Fruit fly (Drosophila melanogaster): Measurements from ENCODE around the gene Nbr.

Nbr gene

dm6 chr2L:21158554-21158953 lies 4.3 kb downstream of the Nbr start, which contains the start of the genes Coq3 and Pld3 (continued):
- TF ChIP-seq fd102C (GFP tag; optimal IDR thresholded peaks at IDR 0.05): no peak
- peak; percentile 87 for TF ChIP-seq Xbp1 (GFP tag; optimal IDR thresholded peaks at IDR 0.05)
- TF ChIP-seq dm (GFP tag; optimal IDR thresholded peaks at IDR 0.05): no peak
- no peak for TF ChIP-seq CG11398 (GFP tag; optimal IDR thresholded peaks at IDR 0.05)
- peak; percentile 55 for TF ChIP-seq Bdp1 (GFP tag; optimal IDR thresholded peaks at IDR 0.05)
- no peak for TF ChIP-seq Dll (GFP tag; IDR thresholded peaks at IDR 0.05; ENCODE audit: partially characterized antibody)
- TF ChIP-seq CG8089 (GFP tag; optimal IDR thresholded peaks at IDR 0.05): peak; percentile 39
- peak; percentile 82 for TF ChIP-seq CG6689 (GFP tag; IDR thresholded peaks at IDR 0.05)
- peak; percentile 71 for TF ChIP-seq CG2875 (GFP tag; optimal IDR thresholded peaks at IDR 0.05)
- TF ChIP-seq Fer3 (tag; optimal IDR thresholded peaks at IDR 0.05): peak; percentile 86
- TF ChIP-seq psq (GFP tag; optimal IDR thresholded peaks at IDR 0.05): no peak
- no peak for TF ChIP-seq toy (GFP tag; IDR thresholded peaks at IDR 0.05)
- TF ChIP-seq CG2116 (GFP tag; optimal IDR thresholded peaks at IDR 0.05): peak; percentile 64
- no peak for TF ChIP-seq Eip74EF (GFP tag; optimal IDR thresholded peaks at IDR 0.05)
- peak; percentile 21 for TF ChIP-seq CTCF (GFP tag; optimal IDR thresholded peaks at IDR 0.05)
- no peak for TF ChIP-seq CG9797 (GFP tag; optimal IDR thresholded peaks at IDR 0.05)
- TF ChIP-seq CG4424 (GFP tag; optimal IDR thresholded peaks at IDR 0.05): peak; percentile 82
- no peak for TF ChIP-seq amos (GFP tag; IDR thresholded peaks at IDR 0.05; ENCODE audit: partially characterized antibody)
- peak; percentile 1 for TF ChIP-seq CG9876 (GFP tag; optimal IDR thresholded peaks at IDR 0.05)
- no peak for TF ChIP-seq Sin3A (optimal IDR thresholded peaks at IDR 0.05)
- TF ChIP-seq hth (optimal IDR thresholded peaks at IDR 0.05): no peak
- peak; percentile 7 for TF ChIP-seq CG3163 (GFP tag; optimal IDR thresholded peaks at IDR 0.05)
- peak; percentile 86 for TF ChIP-seq nom (GFP tag; optimal IDR thresholded peaks at IDR 0.05)
- TF ChIP-seq CG18011 (GFP tag; optimal IDR thresholded peaks at IDR 0.05): peak; percentile 76
- TF ChIP-seq CG11247 (GFP tag; IDR thresholded peaks at IDR 0.05): peak; percentile 72; the same call in 1 of the 2 replicates
- TF ChIP-seq ewg (GFP tag; optimal IDR thresholded peaks at IDR 0.05): peak; percentile 54
- peak; percentile 92 for TF ChIP-seq lab (GFP tag; optimal IDR thresholded peaks at IDR 0.05)
- no peak for TF ChIP-seq wor (GFP tag; IDR thresholded peaks at IDR 0.05)
- no peak for TF ChIP-seq eve (GFP tag; optimal IDR thresholded peaks at IDR 0.05)
- TF ChIP-seq CG17359 (tag; optimal IDR thresholded peaks at IDR 0.05): peak; percentile 89
- peak; percentile 69 for TF ChIP-seq CG12942 (GFP tag; optimal IDR thresholded peaks at IDR 0.05)
- no peak for TF ChIP-seq h (optimal IDR thresholded peaks at IDR 0.05)
- TF ChIP-seq CG5953 (GFP tag; IDR thresholded peaks at IDR 0.05): peak; percentile 61; the same call in 1 of the 2 replicates
- peak; percentile 85 for TF ChIP-seq Dbx (GFP tag; IDR thresholded peaks at IDR 0.05)
- peak; percentile 40 for TF ChIP-seq eyg (GFP tag; optimal IDR thresholded peaks at IDR 0.05)
- no peak for TF ChIP-seq gt (GFP tag; IDR thresholded peaks at IDR 0.05)
- TF ChIP-seq Optix (GFP tag; IDR thresholded peaks at IDR 0.05): peak; percentile 74; the same call in 2 of the 3 replicates
- TF ChIP-seq btn (GFP tag; optimal IDR thresholded peaks at IDR 0.05): no peak
- TF ChIP-seq sim (GFP tag; IDR thresholded peaks at IDR 0.05): no peak
- TF ChIP-seq CG2712 (tag; optimal IDR thresholded peaks at IDR 0.05): peak; percentile 88
- peak; percentile 37 for TF ChIP-seq CG10274 (GFP tag; optimal IDR thresholded peaks at IDR 0.05)
- TF ChIP-seq CG12299 (tag; optimal IDR thresholded peaks at IDR 0.05): peak; percentile 57
- no peak for TF ChIP-seq Deaf1 (tag; optimal IDR thresholded peaks at IDR 0.05)
- TF ChIP-seq vnd (GFP tag; IDR thresholded peaks at IDR 0.05; ENCODE audit: partially characterized antibody): no peak
- TF ChIP-seq ftz-f1 (GFP tag; optimal IDR thresholded peaks at IDR 0.05): no peak
- TF ChIP-seq so (GFP tag; IDR thresholded peaks at IDR 0.05): peak; percentile 68; the same call in 2 of the 3 replicates
- TF ChIP-seq Antp (GFP tag; optimal IDR thresholded peaks at IDR 0.05): peak; percentile 61
- TF ChIP-seq CG13894 (tag; optimal IDR thresholded peaks at IDR 0.05): peak; percentile 82
- TF ChIP-seq CG15514 (GFP tag; optimal IDR thresholded peaks at IDR 0.05): peak; percentile 97
- TF ChIP-seq sob (GFP tag; IDR thresholded peaks at IDR 0.05): peak; percentile 83
- peak; percentile 42 for TF ChIP-seq shn (GFP tag; optimal IDR thresholded peaks at IDR 0.05)
- TF ChIP-seq Taf1 (GFP tag; IDR thresholded peaks at IDR 0.05): no peak
- TF ChIP-seq gem (tag; optimal IDR thresholded peaks at IDR 0.05): peak; percentile 87
